Worm (Caenorhabditis elegans) whole organism, L1 larva: ENCODE measurements around the gene K03A1.4.

Experiments
- Y116A8C.19 ChIP-seq: sonication (generic microtip); optimal IDR thresholded peaks from 2 replicates; lab custom pipeline; 2016; ENCODE audit warnings: missing compliant biosample characterization, missing genetic modification characterization, borderline replicate concordance
- egl-27 ChIP-seq, 2 experiments: fragments of 150-350 bp in 1 of 2; sonication (generic microtip); optimal IDR thresholded peaks; 3 replicates each; lab custom pipeline; 2017 to 2018; ENCODE audit warnings: missing biosample characterization in 2 of 2, missing genetic modification characterization in 2 of 2, missing genetic modification reagents in 2 of 2
- fkh-10 ChIP-seq: sonication (generic microtip); optimal IDR thresholded peaks from 2 replicates; lab custom pipeline; 2017; ENCODE audit warnings: missing biosample characterization, missing genetic modification reagents, missing genetic modification characterization
- isw-1 ChIP-seq: fragments of 200-800 bp; sonication (Bioruptor generic); IDR thresholded peaks from 2 replicates; pipeline ENCODE4 v1.3.6; 2022; ENCODE audit warnings: missing genetic modification characterization, missing compliant biosample characterization
- lin-15B ChIP-seq: fragments of 150-350 bp; sonication (generic microtip); optimal IDR thresholded peaks from 3 replicates; lab custom pipeline; 2014; ENCODE audit warnings: missing biosample characterization, missing genetic modification characterization
- rnt-1 ChIP-seq: sonication (generic microtip); optimal IDR thresholded peaks from 2 replicates; lab custom pipeline; 2016; ENCODE audit warnings: mild to moderate bottlenecking, missing genetic modification characterization, moderate library complexity, missing compliant biosample characterization
- skn-1 ChIP-seq: fragments of 150-350 bp; optimal IDR thresholded peaks from 2 replicates; lab custom pipeline; 2014; ENCODE audit warnings: missing biosample characterization, missing genetic modification characterization
- swsn-7 ChIP-seq: sonication (generic microtip); optimal IDR thresholded peaks from 2 replicates; lab custom pipeline; 2016; ENCODE audit warnings: missing genetic modification characterization, missing compliant biosample characterization
- tbx-2 ChIP-seq: sonication (generic microtip); optimal IDR thresholded peaks from 2 replicates; lab custom pipeline; 2016; ENCODE audit warnings: missing genetic modification characterization, missing compliant biosample characterization

- peak; percentile 54 to 56 for TF ChIP-seq egl-27 (tag; optimal IDR thresholded peaks at IDR 0.05; lab: Kevin White, UChicago)
- TF ChIP-seq swsn-7, result peak; percentile 65
- TF ChIP-seq fkh-10 (GFP tag; lab: Kevin White, UChicago), result peak; percentile 13
- peak; percentile 58 for TF ChIP-seq tbx-2 (tag; lab: Kevin White, UChicago)
- TF ChIP-seq rnt-1, result peak; percentile 57
- TF ChIP-seq Y116A8C.19 (tag; lab: Kevin White, UChicago), result no peak
- TF ChIP-seq skn-1 (tag; lab: Kevin White, UChicago), result peak; percentile 27
- peak; percentile 47 for TF ChIP-seq isw-1 (GFP tag; lab: Robert Waterston, UW)
- no peak for TF ChIP-seq lin-15B (tag; lab: Kevin White, UChicago)
Measured at ce11 chrX:7306434-7306833, 7.9 kb upstream of the K03A1.4 start.
